Worm (Caenorhabditis elegans): ENCODE data around the gene AC8.3.
"Not testable (repeated sequence)": the region's sequence is repeated elsewhere in the genome, so short reads cannot be mapped to it uniquely, and the experiment has no call there.

AC8.3 gene

ce11 chrX:229374-229773 lies at the start of gene AC8.3:
Gene AC8.3 (minus strand): TSS chrX:229474.
- not testable (repeated sequence) for TF ChIP-seq egrh-3 (GFP tag; IDR thresholded peaks at IDR 0.05); egl-18 (GFP tag; IDR thresholded peaks at IDR 0.05); ztf-3 (GFP tag; optimal IDR thresholded peaks at IDR 0.05)

ce11 chrX:273912-274311 lies 44.6 kb upstream of the AC8.3 start, which contains the start of gene Y108F1.5:
Gene Y108F1.5 (minus strand): TSS chrX:274012.
- not testable (repeated sequence) for TF ChIP-seq Y53F4B.3 (GFP tag; IDR thresholded peaks at IDR 0.05); let-607 (tag; optimal IDR thresholded peaks at IDR 0.05); F22D6.2 (tag; optimal IDR thresholded peaks at IDR 0.05)

DNA sequence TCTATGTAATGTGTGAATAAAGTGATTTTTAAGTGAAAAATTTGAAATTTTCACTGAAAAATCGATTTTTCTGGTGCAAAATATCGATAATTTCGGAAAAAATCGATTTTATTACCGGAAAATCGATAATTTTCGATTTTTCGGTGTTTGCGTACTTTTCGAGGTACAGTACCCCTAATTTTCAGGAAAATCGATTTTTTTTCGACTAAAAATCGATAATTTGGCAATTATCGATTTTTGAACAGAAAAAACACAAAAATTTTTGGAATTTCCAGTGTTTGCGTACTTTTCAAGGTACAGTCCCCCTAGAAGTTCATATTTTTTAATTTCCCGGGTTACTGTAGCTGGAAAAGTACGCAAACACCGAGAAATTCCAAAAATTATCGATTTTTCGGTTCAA lies 42.2 kb upstream of the AC8.3 start:
- no peak for TF ChIP-seq egl-44 (GFP tag; IDR thresholded peaks at IDR 0.05)
- TF ChIP-seq ceh-91 (GFP tag; IDR thresholded peaks at IDR 0.05): no peak
- TF ChIP-seq snpc-1.3 (tag; optimal IDR thresholded peaks at IDR 0.05; ENCODE audit: insufficient read depth): no peak
- no peak for TF ChIP-seq fkh-3 (tag; optimal IDR thresholded peaks at IDR 0.05)

ce11 chrX:258540-258939 lies 29.3 kb upstream of the AC8.3 start:
- TF ChIP-seq D2030.7 (GFP tag; IDR thresholded peaks at IDR 0.05): peak; percentile 50
- TF ChIP-seq mcd-1 (GFP tag; IDR thresholded peaks at IDR 0.05): peak; percentile 69
- TF ChIP-seq rpc-1 (optimal IDR thresholded peaks at IDR 0.05): peak; percentile 29
- TF ChIP-seq rpc-1 (tag; optimal IDR thresholded peaks at IDR 0.05): peak; percentile 64
- peak; percentile 55 for TF ChIP-seq B0261.1 (tag; optimal IDR thresholded peaks at IDR 0.05)
- 0 out of 2 replicates have a peak, but pooled peaks have one; percentile 28 for TF ChIP-seq egrh-3 (GFP tag; IDR thresholded peaks at IDR 0.05)
- peak; percentile 74 for TF ChIP-seq tbp1 (GFP tag; optimal IDR thresholded peaks at IDR 0.05)
- peak; percentile 79 for TF ChIP-seq lin-26 (GFP tag; IDR thresholded peaks at IDR 0.05)
- TF ChIP-seq hmg-1.2 (GFP tag; IDR thresholded peaks at IDR 0.05): peak; percentile 46

DNA sequence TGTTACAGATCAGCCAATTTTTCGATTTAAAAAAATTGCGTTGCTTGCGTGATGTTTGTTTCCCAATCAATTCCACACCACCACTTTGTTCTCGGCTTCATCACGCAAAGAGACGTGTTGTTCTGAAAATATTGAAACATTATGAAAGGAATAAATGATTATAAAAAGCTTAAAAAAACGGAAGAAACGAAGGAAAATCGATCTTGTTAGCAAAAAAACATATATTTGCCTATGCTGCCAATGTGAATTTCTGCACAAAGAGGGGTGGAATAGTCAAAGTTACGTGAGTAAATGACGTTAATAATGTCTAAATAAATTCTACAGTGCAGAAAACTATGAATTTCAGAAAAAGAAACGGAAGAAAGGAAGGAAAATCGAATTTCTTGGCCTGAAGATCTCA lies 9.8 kb upstream of the AC8.3 start, which contains the start of gene AC8.10:
AC8.10 (minus strand) TSS at position 101 of the 400 bp plus-strand sequence.
- TF ChIP-seq B0261.1 (tag; optimal IDR thresholded peaks at IDR 0.05); tbp1 (GFP tag; optimal IDR thresholded peaks at IDR 0.05); rpc-1 (optimal IDR thresholded peaks at IDR 0.05); rpc-1 (tag; optimal IDR thresholded peaks at IDR 0.05): not testable (repeated sequence)

DNA sequence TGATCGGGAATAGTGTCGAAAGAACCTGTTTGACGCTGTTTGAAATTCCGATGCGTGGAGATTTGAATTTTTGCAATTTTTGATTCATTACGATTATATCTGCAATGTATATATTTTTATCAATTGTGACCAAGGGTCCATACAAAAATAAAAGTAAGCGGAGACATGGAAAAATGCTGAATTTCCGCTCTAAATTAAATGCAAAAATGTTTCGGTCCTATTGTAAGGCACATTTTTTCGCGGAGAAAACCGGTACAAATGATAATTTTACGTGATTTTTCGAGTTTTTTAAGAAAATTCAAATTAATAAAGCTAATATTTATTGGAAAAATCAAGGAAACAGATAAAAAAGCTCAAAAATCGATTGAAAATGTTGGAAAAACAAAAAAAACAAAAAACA lies 13.8 kb downstream of the AC8.3 start, which contains the start of gene set-28:
set-28 (minus strand) TSS at position 101 of the 400 bp plus-strand sequence.
- TF ChIP-seq sea-2 (GFP tag; IDR thresholded peaks at IDR 0.05); ztf-26 (tag; optimal IDR thresholded peaks at IDR 0.05); aptf-2 (GFP tag; conservative IDR thresholded peaks at IDR 0.05): not testable (repeated sequence)

DNA sequence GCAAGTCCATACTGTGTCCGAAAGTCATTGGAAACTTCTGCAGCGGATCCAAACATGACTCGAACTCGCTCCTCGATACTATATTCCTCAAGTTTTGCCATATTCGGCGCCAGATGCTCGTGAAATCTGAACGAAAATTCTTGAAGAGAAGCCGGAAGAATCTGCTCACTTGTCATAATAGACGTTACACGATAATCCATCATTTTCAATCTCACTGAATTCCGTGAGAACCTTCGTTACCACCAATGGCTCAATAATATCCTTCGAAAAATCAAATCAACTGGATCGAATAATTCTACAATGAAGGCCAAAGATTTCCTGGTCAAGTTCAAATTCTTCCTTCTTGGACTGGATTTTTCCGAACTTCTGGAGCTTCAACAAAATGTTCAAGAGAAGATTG lies 18.1 kb downstream of the AC8.3 start, which contains the start of gene Y73B3B.1:
Y73B3B.1 (minus strand) TSS at position 101 of the 400 bp plus-strand sequence.
- TF ChIP-seq ceh-100 (GFP tag; IDR thresholded peaks at IDR 0.05); athp-1 (tag; optimal IDR thresholded peaks at IDR 0.05); snpc-3.4 (tag; optimal IDR thresholded peaks at IDR 0.05): not testable (repeated sequence)

DNA sequence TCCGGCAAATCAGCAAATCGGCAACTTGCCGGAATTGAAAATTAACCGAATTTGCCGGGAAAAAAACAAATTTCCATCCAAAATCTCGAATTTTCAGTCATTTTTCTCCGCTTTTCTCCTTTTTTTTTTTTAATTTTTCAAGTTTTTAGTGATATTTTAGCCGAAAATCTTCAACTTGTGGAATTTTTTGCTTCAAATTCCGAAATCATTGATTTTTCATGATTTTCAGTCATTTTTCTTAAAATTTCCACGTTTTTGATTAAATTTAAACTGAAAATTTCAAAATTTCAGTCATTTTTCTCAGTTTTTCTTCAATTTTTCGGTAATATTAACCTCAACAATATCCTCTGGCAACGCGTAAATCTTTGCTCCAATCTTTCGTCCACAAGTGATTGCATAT lies 19.6 kb downstream of the AC8.3 start, which contains the start of gene Y73B3B.3:
Y73B3B.3 (plus strand) TSS at position 301 of the 400 bp plus-strand sequence.
- not testable (repeated sequence) for TF ChIP-seq ztf-22 (GFP tag; optimal IDR thresholded peaks at IDR 0.05); madf-6 (GFP tag; IDR thresholded peaks at IDR 0.05); egl-44 (GFP tag; IDR thresholded peaks at IDR 0.05)

Data from whole organism, young adult.